Fruit fly (Drosophila melanogaster): ENCODE measurements around the gene CG8086.
A peak's percentile ranks its signal among the peaks of the same experiment; 100 is the strongest.

Gene CG8086

dm6 chr2L:8212666-8213270 lies 44.5 kb downstream of the CG8086 start, which contains the start of the genes CG8372 and CG8360:
Gene CG8372 (minus strand): TSS chr2L:8212902.
Gene CG8360 (plus strand): TSS chr2L:8212959.
- TF ChIP-seq Pif1A (GFP tag; optimal IDR thresholded peaks at IDR 0.05) (peak; percentile 99), Ets98B (GFP tag; IDR thresholded peaks at IDR 0.05) (peak; percentile 99), Snoo (tag; optimal IDR thresholded peaks at IDR 0.05) (peak; percentile 99), CG4496 (GFP tag; IDR thresholded peaks at IDR 0.05) (peak; percentile 100), D1 (tag; optimal IDR thresholded peaks at IDR 0.05) (no peak), rn (GFP tag; IDR thresholded peaks at IDR 0.05) (peak; percentile 99), Pif1B (GFP tag; optimal IDR thresholded peaks at IDR 0.05) (peak; percentile 99), CG13204 (GFP tag; optimal IDR thresholded peaks at IDR 0.05) (no peak), gl (tag; optimal IDR thresholded peaks at IDR 0.05) (peak; percentile 98), CG32121 (GFP tag; IDR thresholded peaks at IDR 0.05) (peak; percentile 99), fd96Ca (GFP tag; IDR thresholded peaks at IDR 0.05) (peak; percentile 100), CG8159 (tag; optimal IDR thresholded peaks at IDR 0.05) (peak; percentile 99), CG14655 (GFP tag; optimal IDR thresholded peaks at IDR 0.05) (peak; percentile 99), CG12605 (GFP tag; IDR thresholded peaks at IDR 0.05) (peak; percentile 98), CG10348 (GFP tag; IDR thresholded peaks at IDR 0.05) (peak; percentile 96), CG34367 (tag; optimal IDR thresholded peaks at IDR 0.05) (peak; percentile 98), CG9948 (tag; optimal IDR thresholded peaks at IDR 0.05) (peak; percentile 98), CG17806 (tag; optimal IDR thresholded peaks at IDR 0.05) (peak; percentile 99), CG8301 (tag; optimal IDR thresholded peaks at IDR 0.05) (peak; percentile 99), EcR (GFP tag; optimal IDR thresholded peaks at IDR 0.05) (peak; percentile 89), CG15710 (tag; optimal IDR thresholded peaks at IDR 0.05) (peak; percentile 99)

DNA sequence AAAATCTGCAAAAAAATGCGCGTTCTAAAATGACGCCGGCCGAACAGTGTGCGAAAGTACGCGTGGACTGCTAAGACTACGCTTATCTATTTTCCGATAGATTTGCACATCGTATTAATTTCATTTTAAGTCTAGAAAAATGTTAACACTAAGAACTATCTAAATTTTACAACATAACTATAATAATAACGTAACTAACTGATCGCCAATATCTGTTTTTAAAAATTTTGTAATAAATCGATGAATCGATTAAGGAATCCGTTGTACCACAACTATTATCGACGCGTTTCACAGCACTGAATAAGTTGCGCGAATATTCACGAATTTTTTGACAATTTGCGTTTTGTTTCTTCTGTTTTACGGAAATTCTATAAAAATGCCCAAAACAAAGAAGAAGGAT lies 46.2 kb downstream of the CG8086 start, which contains the start of gene Ssb-c31a:
Gene Ssb-c31a, plus strand, starts transcription at position 278 of the 400 bp plus-strand sequence.
- TF ChIP-seq CG34367 (tag; optimal IDR thresholded peaks at IDR 0.05) (no peak), rn (GFP tag; IDR thresholded peaks at IDR 0.05) (no peak), CG12605 (GFP tag; IDR thresholded peaks at IDR 0.05) (no peak), D1 (tag; optimal IDR thresholded peaks at IDR 0.05) (no peak), fd96Ca (GFP tag; IDR thresholded peaks at IDR 0.05) (no peak), Pif1A (GFP tag; optimal IDR thresholded peaks at IDR 0.05) (peak; percentile 48), Snoo (tag; optimal IDR thresholded peaks at IDR 0.05) (no peak), Ets98B (GFP tag; IDR thresholded peaks at IDR 0.05) (no peak), CG15710 (tag; optimal IDR thresholded peaks at IDR 0.05) (peak; percentile 28), EcR (GFP tag; optimal IDR thresholded peaks at IDR 0.05) (peak; percentile 14), CG32121 (GFP tag; IDR thresholded peaks at IDR 0.05) (no peak; the same call in 1 of the 2 replicates), CG14655 (GFP tag; optimal IDR thresholded peaks at IDR 0.05) (peak; percentile 14), gl (tag; optimal IDR thresholded peaks at IDR 0.05) (no peak), CG8301 (tag; optimal IDR thresholded peaks at IDR 0.05) (no peak), CG17806 (tag; optimal IDR thresholded peaks at IDR 0.05) (peak; percentile 9), CG4496 (GFP tag; IDR thresholded peaks at IDR 0.05) (0 out of 3 replicates have a peak, but pooled peaks have one; percentile 3), CG9948 (tag; optimal IDR thresholded peaks at IDR 0.05) (no peak), Pif1B (GFP tag; optimal IDR thresholded peaks at IDR 0.05) (peak; percentile 30), CG8159 (tag; optimal IDR thresholded peaks at IDR 0.05) (peak; percentile 43), CG13204 (GFP tag; optimal IDR thresholded peaks at IDR 0.05) (no peak), CG10348 (GFP tag; IDR thresholded peaks at IDR 0.05) (no peak)

- TF ChIP-seq D1 (tag; optimal IDR thresholded peaks at IDR 0.05) (no peak), CG34367 (tag; optimal IDR thresholded peaks at IDR 0.05) (no peak), CG8159 (tag; optimal IDR thresholded peaks at IDR 0.05) (no peak), CG15710 (tag; optimal IDR thresholded peaks at IDR 0.05) (no peak), CG13204 (GFP tag; optimal IDR thresholded peaks at IDR 0.05) (no peak), Ets98B (GFP tag; IDR thresholded peaks at IDR 0.05) (no peak), fd96Ca (GFP tag; IDR thresholded peaks at IDR 0.05) (no peak), CG9948 (tag; optimal IDR thresholded peaks at IDR 0.05) (no peak), CG32121 (GFP tag; IDR thresholded peaks at IDR 0.05) (no peak), CG14655 (GFP tag; optimal IDR thresholded peaks at IDR 0.05) (no peak), CG17806 (tag; optimal IDR thresholded peaks at IDR 0.05) (no peak)
Observed at dm6 chr2L:8210468-8210867, 46.8 kb downstream of the CG8086 start.

dm6 chr2L:8209362-8209761 lies 47.9 kb downstream of the CG8086 start:
- TF ChIP-seq D1 (tag; optimal IDR thresholded peaks at IDR 0.05) (no peak), CG15710 (tag; optimal IDR thresholded peaks at IDR 0.05) (no peak), CG14655 (GFP tag; optimal IDR thresholded peaks at IDR 0.05) (no peak), CG9948 (tag; optimal IDR thresholded peaks at IDR 0.05) (no peak), CG34367 (tag; optimal IDR thresholded peaks at IDR 0.05) (no peak), Ets98B (GFP tag; IDR thresholded peaks at IDR 0.05) (no peak)

DNA sequence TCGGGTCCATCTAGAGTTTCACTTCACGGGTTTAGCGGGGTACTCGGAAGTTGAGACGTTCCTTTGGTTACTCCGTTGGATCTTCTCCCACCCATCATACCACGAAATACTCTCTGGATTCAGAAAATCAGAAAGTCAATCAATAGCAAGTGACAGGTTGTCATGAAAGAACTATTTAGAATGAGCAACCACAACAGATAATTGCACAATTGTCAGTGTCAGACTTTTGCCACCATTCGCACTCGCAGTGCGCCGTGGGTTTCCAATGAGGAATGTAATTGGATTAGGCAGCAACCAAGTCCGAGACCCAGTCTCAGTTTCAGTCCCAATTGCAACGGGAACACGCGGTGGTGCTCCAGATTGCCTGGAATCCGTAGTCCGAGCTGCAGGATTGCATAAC lies 51.4 kb downstream of the CG8086 start, which contains the start of gene CG8419:
Gene CG8419, plus strand, starts transcription at position 301 of the 400 bp plus-strand sequence.
- 0 out of 3 replicates have a peak, but pooled peaks have one; percentile 24 for TF ChIP-seq CG4496 (GFP tag; IDR thresholded peaks at IDR 0.05)
- TF ChIP-seq CG17806 (tag; optimal IDR thresholded peaks at IDR 0.05), result no peak

DNA sequence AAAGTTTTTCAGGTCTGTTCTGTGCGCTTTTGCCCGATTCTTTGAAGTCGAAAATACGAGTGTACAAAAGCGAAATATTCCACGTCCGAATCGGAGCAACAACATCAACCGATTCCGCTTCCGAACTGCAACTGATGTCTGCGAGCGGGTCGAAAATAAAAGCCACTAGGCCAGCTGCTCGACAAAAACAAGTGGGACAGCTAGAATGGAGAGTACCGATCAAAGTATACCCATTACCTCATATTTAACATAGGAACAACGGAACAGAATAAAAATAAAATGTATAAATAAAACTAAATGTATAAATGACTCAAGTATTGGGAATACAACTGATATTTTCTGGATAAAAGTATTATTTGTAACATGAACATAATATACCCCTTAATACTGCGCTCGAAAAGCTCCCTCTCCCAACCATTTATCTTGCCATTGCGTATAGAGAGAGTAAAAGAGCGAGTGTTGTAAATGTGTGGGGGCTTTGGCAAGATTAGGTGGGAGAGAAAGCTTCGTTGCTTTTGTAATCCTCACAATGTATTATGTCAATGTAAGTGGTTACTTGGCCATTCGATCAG lies 52.2 kb downstream of the CG8086 start, which contains the start of gene SLC5A11:
Gene SLC5A11, minus strand, starts transcription at position 137 of the 572 bp plus-strand sequence.
- peak; percentile 97 for TF ChIP-seq Ets98B (GFP tag; IDR thresholded peaks at IDR 0.05)
- TF ChIP-seq CG4496 (GFP tag; IDR thresholded peaks at IDR 0.05), result peak; percentile 97
- peak; percentile 96 for TF ChIP-seq CG12605 (GFP tag; IDR thresholded peaks at IDR 0.05)
- peak; percentile 99 for TF ChIP-seq Snoo (tag; optimal IDR thresholded peaks at IDR 0.05)
- peak; percentile 52 for TF ChIP-seq EcR (GFP tag; optimal IDR thresholded peaks at IDR 0.05)
- peak; percentile 90 for TF ChIP-seq CG9948 (tag; optimal IDR thresholded peaks at IDR 0.05)
- TF ChIP-seq CG8301 (tag; optimal IDR thresholded peaks at IDR 0.05), result peak; percentile 94
- peak; percentile 95 for TF ChIP-seq D1 (tag; optimal IDR thresholded peaks at IDR 0.05)
- peak; percentile 70 for TF ChIP-seq CG13204 (GFP tag; optimal IDR thresholded peaks at IDR 0.05)
- TF ChIP-seq Pif1A (GFP tag; optimal IDR thresholded peaks at IDR 0.05), result peak; percentile 78
- peak; percentile 96 for TF ChIP-seq CG8159 (tag; optimal IDR thresholded peaks at IDR 0.05)
- peak; percentile 94 for TF ChIP-seq CG14655 (GFP tag; optimal IDR thresholded peaks at IDR 0.05)
- TF ChIP-seq CG10348 (GFP tag; IDR thresholded peaks at IDR 0.05), result peak; percentile 92
- TF ChIP-seq CG17806 (tag; optimal IDR thresholded peaks at IDR 0.05), result peak; percentile 94
- peak; percentile 83 for TF ChIP-seq CG34367 (tag; optimal IDR thresholded peaks at IDR 0.05)
- peak; percentile 94 for TF ChIP-seq CG15710 (tag; optimal IDR thresholded peaks at IDR 0.05)
- peak; percentile 89 for TF ChIP-seq rn (GFP tag; IDR thresholded peaks at IDR 0.05)
- peak; percentile 98 for TF ChIP-seq CG32121 (GFP tag; IDR thresholded peaks at IDR 0.05)
- TF ChIP-seq Pif1B (GFP tag; optimal IDR thresholded peaks at IDR 0.05), result peak; percentile 100
- TF ChIP-seq fd96Ca (GFP tag; IDR thresholded peaks at IDR 0.05), result peak; percentile 87
- TF ChIP-seq gl (tag; optimal IDR thresholded peaks at IDR 0.05), result peak; percentile 81
